Fruit fly (Drosophila melanogaster) whole organism, embryonic: ENCODE data around the gene CG7568.

ENCODE experiments used
- Abd-B ChIP-seq: fragments of 200-800 bp; sonication (Bioruptor generic); optimal IDR thresholded peaks from 2 replicates; lab custom pipeline; 2018; ENCODE audit warnings: missing biosample characterization, mild to moderate bottlenecking, missing genetic modification characterization, moderate library complexity
- Ada2b ChIP-seq: fragments of 200-800 bp; sonication (Bioruptor generic); IDR thresholded peaks from 2 replicates; pipeline ENCODE4 v1.3.6; 2022; ENCODE audit warnings: missing biosample characterization, missing genetic modification characterization
- Atf3 ChIP-seq: fragments of 200-800 bp; sonication (Bioruptor generic); optimal IDR thresholded peaks from 3 replicates; lab custom pipeline; 2016; ENCODE audit warnings: missing biosample characterization, missing genetic modification characterization
- B-H1 ChIP-seq: fragments of 200-800 bp; sonication (Bioruptor generic); IDR thresholded peaks from 3 replicates; pipeline ENCODE4 v1.3.6; 2022; ENCODE audit warnings: missing biosample characterization, missing genetic modification characterization
- Blimp-1 ChIP-seq: fragments of 200-800 bp; sonication (Bioruptor generic); optimal IDR thresholded peaks from 3 replicates; lab custom pipeline; 2018; ENCODE audit warnings: missing biosample characterization, missing genetic modification characterization, mild to moderate bottlenecking, moderate library complexity, missing genetic modification reagents
- Bteb2 ChIP-seq: fragments of 200-800 bp; sonication (Bioruptor generic); optimal IDR thresholded peaks from 2 replicates; lab custom pipeline; 2016; ENCODE audit warnings: missing biosample characterization, missing genetic modification characterization
- CG10321 ChIP-seq: fragments of 200-800 bp; sonication (Bioruptor generic); IDR thresholded peaks from 2 replicates; pipeline ENCODE4 v1.3.6; 2022; ENCODE audit warnings: missing biosample characterization, missing genetic modification characterization
- CG10959 ChIP-seq: fragments of 200-800 bp; sonication (Bioruptor generic); IDR thresholded peaks from 2 replicates; pipeline ENCODE4 v1.3.6; 2022; ENCODE audit warnings: missing biosample characterization, missing genetic modification characterization
- CG11085 ChIP-seq: fragments of 200-800 bp; sonication (Bioruptor generic); IDR thresholded peaks from 2 replicates; pipeline ENCODE4 v1.3.6; 2022; ENCODE audit warnings: missing biosample characterization, missing genetic modification characterization
- CG15073 ChIP-seq: fragments of 200-800 bp; sonication (Bioruptor generic); optimal IDR thresholded peaks from 2 replicates; lab custom pipeline; 2016; ENCODE audit warnings: missing biosample characterization, missing genetic modification characterization
- CG15601 ChIP-seq: fragments of 200-800 bp; sonication (Bioruptor generic); optimal IDR thresholded peaks from 3 replicates; lab custom pipeline; 2019; ENCODE audit warnings: missing biosample characterization, mild to moderate bottlenecking, missing genetic modification characterization, moderate library complexity
- CG15696 ChIP-seq: fragments of 200-800 bp; sonication (Bioruptor generic); optimal IDR thresholded peaks from 2 replicates; lab custom pipeline; 2019; ENCODE audit warnings: missing biosample characterization, mild to moderate bottlenecking, missing genetic modification characterization, moderate library complexity
- CG17328 ChIP-seq: fragments of 200-800 bp; sonication (Bioruptor generic); IDR thresholded peaks from 2 replicates; pipeline ENCODE4 v1.3.6; 2022; ENCODE audit warnings: missing biosample characterization, missing genetic modification characterization
- CG17385 ChIP-seq: fragments of 200-800 bp; sonication (Bioruptor generic); optimal IDR thresholded peaks from 3 replicates; lab custom pipeline; 2018; ENCODE audit warnings: missing biosample characterization, mild to moderate bottlenecking, missing genetic modification characterization
- CG17829 ChIP-seq: fragments of 200-800 bp; optimal IDR thresholded peaks from 2 replicates; lab custom pipeline; 2019; ENCODE audit warnings: missing biosample characterization, mild to moderate bottlenecking, missing genetic modification characterization, moderate library complexity
- CG17912 ChIP-seq: fragments of 200-800 bp; sonication (Bioruptor generic); optimal IDR thresholded peaks from 2 replicates; lab custom pipeline; 2018; ENCODE audit warnings: missing biosample characterization, mild to moderate bottlenecking, missing genetic modification characterization
- CG2120 ChIP-seq: fragments of 200-800 bp; sonication (Bioruptor generic); optimal IDR thresholded peaks from 3 replicates; lab custom pipeline; 2016; ENCODE audit warnings: missing biosample characterization, missing genetic modification characterization
- CG43689 ChIP-seq: fragments of 200-800 bp; sonication (Bioruptor generic); IDR thresholded peaks from 2 replicates; pipeline ENCODE4 v1.3.6; 2022; ENCODE audit warnings: missing biosample characterization, missing genetic modification characterization
- CG4424 ChIP-seq: fragments of 200-800 bp; sonication (Bioruptor generic); optimal IDR thresholded peaks from 3 replicates; lab custom pipeline; 2016; ENCODE audit warnings: missing biosample characterization, missing genetic modification characterization
- CG5953 ChIP-seq: fragments of 200-800 bp; sonication (Bioruptor generic); IDR thresholded peaks from 2 replicates; pipeline ENCODE4 v1.3.6; 2022; ENCODE audit warnings: missing biosample characterization, missing genetic modification characterization
- CG6254 ChIP-seq: fragments of 200-800 bp; sonication (Bioruptor generic); optimal IDR thresholded peaks from 3 replicates; lab custom pipeline; 2017; ENCODE audit warnings: mild to moderate bottlenecking, missing biosample characterization, missing genetic modification reagents, missing genetic modification characterization
- CG8281 ChIP-seq: fragments of 200-800 bp; sonication (Bioruptor generic); optimal IDR thresholded peaks from 2 replicates; lab custom pipeline; 2018; ENCODE audit warnings: missing biosample characterization, mild to moderate bottlenecking, missing genetic modification characterization, moderate library complexity
- CTCF ChIP-seq: fragments of 200-800 bp; sonication (Bioruptor generic); optimal IDR thresholded peaks from 2 replicates; lab custom pipeline; 2017; ENCODE audit warnings: missing biosample characterization, mild to moderate bottlenecking, missing genetic modification characterization, moderate library complexity
- Doc2 ChIP-seq: fragments of 200-800 bp; sonication (Bioruptor generic); IDR thresholded peaks from 2 replicates; pipeline ENCODE4 v1.3.6; 2022; ENCODE audit warnings: missing biosample characterization, missing genetic modification characterization
- Drgx ChIP-seq: fragments of 200-800 bp; sonication (Bioruptor generic); IDR thresholded peaks from 2 replicates; pipeline ENCODE4 v1.3.6; 2022; ENCODE audit warnings: missing biosample characterization, missing genetic modification characterization
- Ets65A ChIP-seq: fragments of 200-800 bp; sonication (Bioruptor generic); peaks from one replicate; lab custom pipeline; 2016; ENCODE audit warnings: missing biosample characterization, missing genetic modification characterization
- Hsf ChIP-seq: fragments of 200-800 bp; sonication (Bioruptor generic); optimal IDR thresholded peaks from 3 replicates; lab custom pipeline; 2016; ENCODE audit warnings: missing biosample characterization, missing genetic modification characterization
- Neu2 ChIP-seq: fragments of 200-800 bp; sonication (Bioruptor generic); optimal IDR thresholded peaks from 3 replicates; lab custom pipeline; 2016; ENCODE audit warnings: missing biosample characterization, missing genetic modification characterization, borderline replicate concordance
- Poxn ChIP-seq: fragments of 200-800 bp; sonication (Bioruptor generic); IDR thresholded peaks from 2 replicates; pipeline ENCODE4 v1.3.6; 2022; ENCODE audit warnings: missing biosample characterization, missing genetic modification characterization
- bsh ChIP-seq, 2 experiments: fragments of 200-800 bp; sonication (Bioruptor generic); optimal IDR thresholded peaks; 2 replicates each; lab custom pipeline; 2017 to 2018; ENCODE audit warnings: mild to moderate bottlenecking in 2 of 2, missing biosample characterization in 2 of 2, missing genetic modification characterization in 2 of 2, moderate library complexity in 1 of 2
- cad ChIP-seq: fragments of >200 bp; optimal IDR thresholded peaks from 2 replicates; lab custom pipeline; 2017; ENCODE audit warnings: missing biosample characterization, missing genetic modification characterization
- chm ChIP-seq: fragments of 200-800 bp; sonication (Bioruptor generic); IDR thresholded peaks from 2 replicates; pipeline ENCODE4 v1.3.6; 2022; ENCODE audit warnings: missing biosample characterization, missing genetic modification characterization
- exex ChIP-seq: fragments of 200-800 bp; sonication (Bioruptor generic); optimal IDR thresholded peaks from 4 replicates; lab custom pipeline; 2018; ENCODE audit warnings: missing biosample characterization, mild to moderate bottlenecking, missing genetic modification characterization, moderate library complexity
- fru ChIP-seq: fragments of >200 bp; optimal IDR thresholded peaks from 2 replicates; lab custom pipeline; 2017
- gem ChIP-seq: fragments of 200-800 bp; sonication (Bioruptor generic); optimal IDR thresholded peaks from 2 replicates; lab custom pipeline; 2019; ENCODE audit warnings: missing biosample characterization, mild to moderate bottlenecking, missing genetic modification characterization, moderate library complexity
- grau ChIP-seq: fragments of 200-800 bp; optimal IDR thresholded peaks from 3 replicates; lab custom pipeline; 2019; ENCODE audit warnings: missing biosample characterization, mild to moderate bottlenecking, missing genetic modification characterization, moderate library complexity
- gro ChIP-seq: fragments of 200-800 bp; sonication (Bioruptor generic); optimal IDR thresholded peaks from 2 replicates; lab custom pipeline; 2016; ENCODE audit warnings: missing biosample characterization, missing genetic modification characterization
- h ChIP-seq: fragments of >200 bp; optimal IDR thresholded peaks from 2 replicates; lab custom pipeline; 2017
- hbn ChIP-seq: fragments of 200-800 bp; sonication (Bioruptor generic); IDR thresholded peaks from 2 replicates; pipeline ENCODE4 v1.3.6; 2022; ENCODE audit warnings: missing biosample characterization, missing genetic modification characterization; ENCODE audit not compliant: partially characterized antibody
- her ChIP-seq: fragments of 200-800 bp; sonication (Bioruptor generic); optimal IDR thresholded peaks from 2 replicates; lab custom pipeline; 2016; ENCODE audit warnings: missing biosample characterization, missing genetic modification characterization
- jing ChIP-seq: fragments of 200-800 bp; sonication (Bioruptor generic); optimal IDR thresholded peaks from 2 replicates; lab custom pipeline; 2018; ENCODE audit warnings: missing biosample characterization, mild to moderate bottlenecking, missing genetic modification characterization
- kah ChIP-seq: fragments of 200-800 bp; sonication (Bioruptor generic); optimal IDR thresholded peaks from 2 replicates; lab custom pipeline; 2018; ENCODE audit warnings: missing biosample characterization, mild to moderate bottlenecking, missing genetic modification characterization
- nmo ChIP-seq: fragments of 200-800 bp; sonication (Bioruptor generic); optimal IDR thresholded peaks from 2 replicates; lab custom pipeline; 2018; ENCODE audit warnings: missing biosample characterization, mild to moderate bottlenecking, missing genetic modification characterization, moderate library complexity
- nom ChIP-seq: fragments of 200-800 bp; sonication (Bioruptor generic); optimal IDR thresholded peaks from 2 replicates; lab custom pipeline; 2017; ENCODE audit warnings: missing biosample characterization, missing genetic modification characterization, mild to moderate bottlenecking, moderate library complexity, missing genetic modification reagents
- pita ChIP-seq: fragments of 200-800 bp; sonication (Bioruptor generic); optimal IDR thresholded peaks from 2 replicates; lab custom pipeline; 2017; ENCODE audit warnings: missing biosample characterization, mild to moderate bottlenecking, missing genetic modification characterization
- rib ChIP-seq: fragments of 200-800 bp; sonication (Bioruptor generic); IDR thresholded peaks from 2 replicates; pipeline ENCODE4 v1.3.6; 2022; ENCODE audit warnings: missing biosample characterization, missing genetic modification characterization
- sc ChIP-seq, 3 experiments: fragments of >200 bp in 2 of 3; fragments of 200-800 bp in 1 of 3; sonication (Bioruptor generic) in 1 of 3; optimal IDR thresholded peaks; 2 replicates in 2 of 3; 3 replicates in 1 of 3; lab custom pipeline; 2017; ENCODE audit warnings: mild to moderate bottlenecking in 1 of 3, missing biosample characterization in 1 of 3, missing genetic modification characterization in 1 of 3, missing genetic modification reagents in 1 of 3
- sens-2 ChIP-seq: fragments of 200-800 bp; sonication (Bioruptor generic); IDR thresholded peaks from 2 replicates; pipeline ENCODE4 v1.3.6; 2022; ENCODE audit warnings: missing biosample characterization, missing genetic modification characterization
- seq ChIP-seq: fragments of 200-800 bp; sonication (Bioruptor generic); IDR thresholded peaks from 2 replicates; pipeline ENCODE4 v1.3.6; 2022; ENCODE audit warnings: missing biosample characterization, missing genetic modification characterization
- sim ChIP-seq: fragments of 200-800 bp; sonication (Bioruptor generic); IDR thresholded peaks from 2 replicates; pipeline ENCODE4 v1.3.6; 2022; ENCODE audit warnings: missing biosample characterization, missing genetic modification characterization
- slou ChIP-seq: fragments of 200-800 bp; sonication (Bioruptor generic); optimal IDR thresholded peaks from 3 replicates; lab custom pipeline; 2016; ENCODE audit warnings: missing biosample characterization, missing genetic modification characterization
- sug ChIP-seq: fragments of 200-800 bp; optimal IDR thresholded peaks from 2 replicates; lab custom pipeline; 2019; ENCODE audit warnings: missing biosample characterization, mild to moderate bottlenecking, missing genetic modification characterization, moderate library complexity
- ttk ChIP-seq: fragments of 200-800 bp; sonication (Bioruptor generic); IDR thresholded peaks from 2 replicates; pipeline ENCODE4 v2.1.2; 2022; ENCODE audit warnings: missing biosample characterization, missing genetic modification characterization
- yki ChIP-seq: fragments of >200 bp; optimal IDR thresholded peaks from 3 replicates; lab custom pipeline; 2018

Gene CG7568

DNA sequence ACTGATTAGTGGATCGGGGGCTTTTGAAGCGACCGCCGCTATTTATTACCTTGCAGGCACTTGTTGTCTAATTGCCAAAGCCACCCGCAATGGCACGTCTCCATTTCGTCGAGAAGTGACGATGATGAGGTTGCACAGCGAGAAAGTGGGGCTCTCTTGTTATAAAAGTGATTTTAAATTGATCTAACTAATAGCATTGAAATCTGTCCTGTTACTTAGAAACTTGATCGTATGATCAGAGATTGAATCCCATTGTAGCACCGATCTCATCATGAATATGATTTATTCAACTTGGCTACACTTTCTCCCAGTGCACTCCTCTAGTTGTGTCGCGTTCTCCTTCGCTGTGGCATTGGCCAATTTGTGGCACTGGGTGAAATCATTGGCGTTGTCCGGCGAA lies 16.4 kb downstream of the CG7568 start (continued):
- TF ChIP-seq her (GFP tag; lab: Kevin White, UChicago) = no peak
- no peak for TF ChIP-seq exex (tag; lab: Kevin White, UChicago)
- peak; percentile 11 for TF ChIP-seq jing
- no peak for TF ChIP-seq CG6254
- TF ChIP-seq CG15073 (GFP tag; lab: Kevin White, UChicago) = no peak
- TF ChIP-seq kah (GFP tag; lab: Kevin White, UChicago) = no peak
- no peak for TF ChIP-seq CG10321
- no peak for TF ChIP-seq yki (lab: Kevin White, UChicago)
- no peak for TF ChIP-seq CG43689 (GFP tag; lab: Robert Waterston, UW)
- TF ChIP-seq CG2120 (GFP tag; lab: Kevin White, UChicago) = no peak
- TF ChIP-seq CG17829 (tag; lab: Kevin White, UChicago) = no peak
- peak in 1 of 2 experiments; percentile 34 for TF ChIP-seq bsh (GFP tag; optimal IDR thresholded peaks at IDR 0.05; lab: Kevin White, UChicago)
- no peak for TF ChIP-seq Ada2b (GFP tag; lab: Robert Waterston, UW)
- TF ChIP-seq rib = no peak
- no peak for TF ChIP-seq Neu2
- no peak for TF ChIP-seq CG11085 (GFP tag; lab: Robert Waterston, UW)
- no peak; the same call in 1 of the 2 replicates for TF ChIP-seq ttk (GFP tag; lab: Robert Waterston, UW)
- no peak for TF ChIP-seq CG15601
- TF ChIP-seq Hsf (GFP tag; lab: Kevin White, UChicago) = no peak
- TF ChIP-seq seq (GFP tag; lab: Robert Waterston, UW) = no peak
- TF ChIP-seq Poxn (GFP tag; lab: Robert Waterston, UW) = no peak
- TF ChIP-seq fru (lab: Kevin White, UChicago) = no peak
- no peak for TF ChIP-seq Doc2 (GFP tag; lab: Robert Waterston, UW)
- no peak for TF ChIP-seq hbn (GFP tag; lab: Robert Waterston, UW)
- TF ChIP-seq CTCF (GFP tag; lab: Kevin White, UChicago) = no peak
- TF ChIP-seq B-H1 (GFP tag; lab: Robert Waterston, UW) = no peak
- TF ChIP-seq CG17328 (GFP tag; lab: Robert Waterston, UW) = no peak
- no peak for TF ChIP-seq Atf3 (GFP tag; lab: Kevin White, UChicago)
- no peak for TF ChIP-seq sim (GFP tag; lab: Robert Waterston, UW)
- no peak for TF ChIP-seq cad (GFP tag; lab: Kevin White, UChicago)
- TF ChIP-seq sug (tag; lab: Kevin White, UChicago) = no peak
- peak; percentile 7 for TF ChIP-seq nmo (GFP tag; lab: Kevin White, UChicago)
- no peak for TF ChIP-seq CG17385 (GFP tag; lab: Kevin White, UChicago)
- no peak for TF ChIP-seq CG10959
- TF ChIP-seq CG15696 (tag; lab: Kevin White, UChicago) = peak; percentile 11
- TF ChIP-seq gro (GFP tag; lab: Kevin White, UChicago) = no peak
- TF ChIP-seq nom (GFP tag; lab: Kevin White, UChicago) = no peak
- no peak for TF ChIP-seq sc (optimal IDR thresholded peaks at IDR 0.05; lab: Kevin White, UChicago)
- no peak for TF ChIP-seq sc (GFP tag; optimal IDR thresholded peaks at IDR 0.05; lab: Kevin White, UChicago)
- no peak for TF ChIP-seq CG17912 (GFP tag; lab: Kevin White, UChicago)
- peak; percentile 24 for TF ChIP-seq gem
- no peak for TF ChIP-seq Abd-B (GFP tag; lab: Kevin White, UChicago)
- TF ChIP-seq CG4424 (GFP tag; lab: Kevin White, UChicago) = no peak
- TF ChIP-seq grau (tag; lab: Kevin White, UChicago) = no peak
- no peak for TF ChIP-seq sens-2
- TF ChIP-seq Drgx = no peak
- TF ChIP-seq Bteb2 (GFP tag; lab: Kevin White, UChicago) = no peak
- TF ChIP-seq Blimp-1 (GFP tag; lab: Kevin White, UChicago) = peak; percentile 23
- no peak for TF ChIP-seq CG5953
- no peak for TF ChIP-seq slou (GFP tag; lab: Kevin White, UChicago)
- TF ChIP-seq h = no peak
- no peak for TF ChIP-seq pita
- TF ChIP-seq CG8281 = no peak
- TF ChIP-seq chm = no peak
- peak; percentile 36 for TF ChIP-seq Ets65A (GFP tag; lab: Kevin White, UChicago)
